Fruit fly (Drosophila melanogaster): ENCODE results near the gene CG6204.

The CG6204 gene

dm6 chr3R:24161173-24161811 lies 32.3 kb upstream of the CG6204 start, which contains the start of the genes Myo95E and TBC1d7 (continued):
- TF ChIP-seq Abd-B (GFP tag; optimal IDR thresholded peaks at IDR 0.05) (peak; percentile 91), Oli (tag; optimal IDR thresholded peaks at IDR 0.05) (peak; percentile 83), bowl (GFP tag; IDR thresholded peaks at IDR 0.05) (peak; percentile 79), Jarid2 (GFP tag; optimal IDR thresholded peaks at IDR 0.05) (no peak), Bgb (GFP tag; IDR thresholded peaks at IDR 0.05; ENCODE audit: partially characterized antibody) (peak; percentile 45; the same call in 1 of the 2 replicates), CG18619 (GFP tag; optimal IDR thresholded peaks at IDR 0.05) (peak; percentile 77), Hsf (GFP tag; optimal IDR thresholded peaks at IDR 0.05) (peak; percentile 58), Max (GFP tag; optimal IDR thresholded peaks at IDR 0.05) (peak; percentile 85), sug (tag; optimal IDR thresholded peaks at IDR 0.05) (peak; percentile 86), CG16813 (GFP tag; IDR thresholded peaks at IDR 0.05; ENCODE audit: partially characterized antibody) (peak; percentile 75), stc (GFP tag; IDR thresholded peaks at IDR 0.05) (peak; percentile 96), tio (GFP tag; optimal IDR thresholded peaks at IDR 0.05) (no peak), dm (GFP tag; optimal IDR thresholded peaks at IDR 0.05) (no peak), CG2120 (GFP tag; optimal IDR thresholded peaks at IDR 0.05) (peak; percentile 84), Nf-YA (GFP tag; IDR thresholded peaks at IDR 0.05) (peak; percentile 83), gsb-n (tag; optimal IDR thresholded peaks at IDR 0.05) (no peak), Lim3 (GFP tag; IDR thresholded peaks at IDR 0.05) (peak; percentile 85), Drgx (GFP tag; IDR thresholded peaks at IDR 0.05) (peak; percentile 89), Dek (tag; optimal IDR thresholded peaks at IDR 0.05) (peak; percentile 90), gsb (GFP tag; IDR thresholded peaks at IDR 0.05) (peak; percentile 89), pum (GFP tag; optimal IDR thresholded peaks at IDR 0.05) (peak; percentile 56), CG15514 (GFP tag; optimal IDR thresholded peaks at IDR 0.05) (peak; percentile 82), dmrt11E (tag; optimal IDR thresholded peaks at IDR 0.05) (peak; percentile 87), MTF-1 (GFP tag; optimal IDR thresholded peaks at IDR 0.05; ENCODE audit: borderline replicate concordance) (peak; percentile 27), maf-S (GFP tag; optimal IDR thresholded peaks at IDR 0.05) (peak; percentile 17), CG3995 (GFP tag; optimal IDR thresholded peaks at IDR 0.05) (peak; percentile 70), pita (GFP tag; optimal IDR thresholded peaks at IDR 0.05) (no peak), fd96Cb (tag; optimal IDR thresholded peaks at IDR 0.05) (peak; percentile 90), CG17568 (GFP tag; optimal IDR thresholded peaks at IDR 0.05) (no peak), CG34224 (GFP tag; IDR thresholded peaks at IDR 0.05; ENCODE audit: partially characterized antibody) (peak; percentile 71; the same call in 2 of the 3 replicates), tx (GFP tag; optimal IDR thresholded peaks at IDR 0.05) (peak; percentile 7), CG9797 (GFP tag; optimal IDR thresholded peaks at IDR 0.05) (peak; percentile 46), nerfin-1 (tag; optimal IDR thresholded peaks at IDR 0.05) (peak; percentile 78), schlank (tag; optimal IDR thresholded peaks at IDR 0.05) (peak; percentile 47), CG8924 (tag; optimal IDR thresholded peaks at IDR 0.05) (peak; percentile 91), croc (GFP tag; conservative IDR thresholded peaks at IDR 0.05) (peak; percentile 93), seq (GFP tag; IDR thresholded peaks at IDR 0.05) (peak; percentile 79), CG2129 (GFP tag; IDR thresholded peaks at IDR 0.05; ENCODE audit: partially characterized antibody) (peak; percentile 59), B-H1 (GFP tag; IDR thresholded peaks at IDR 0.05) (peak; percentile 81), CG32532 (GFP tag; IDR thresholded peaks at IDR 0.05) (peak; percentile 92), CG1792 (GFP tag; optimal IDR thresholded peaks at IDR 0.05) (no peak), esg (GFP tag; conservative IDR thresholded peaks at IDR 0.05) (peak; percentile 95), ara (GFP tag; IDR thresholded peaks at IDR 0.05) (peak; percentile 94), hth (optimal IDR thresholded peaks at IDR 0.05) (no peak), B-H2 (GFP tag; optimal IDR thresholded peaks at IDR 0.05) (peak; percentile 61), br (optimal IDR thresholded peaks at IDR 0.05) (no peak), cwo (GFP tag; optimal IDR thresholded peaks at IDR 0.05) (peak; percentile 76), mam (GFP tag; optimal IDR thresholded peaks at IDR 0.05) (peak; percentile 56), tin (GFP tag; optimal IDR thresholded peaks at IDR 0.05) (peak; percentile 88), CG3163 (GFP tag; optimal IDR thresholded peaks at IDR 0.05) (no peak)
